Worm (Caenorhabditis elegans) whole organism, L3 larva: ENCODE results near the gene F42A9.11.

Experiments
- ZK546.5 ChIP-seq: sonication (generic microtip); optimal IDR thresholded peaks from 2 replicates; lab custom pipeline; 2017; ENCODE audit warnings: missing biosample characterization, missing genetic modification characterization
- ama-1 ChIP-seq: fragments of 150-350 bp; optimal IDR thresholded peaks from 2 replicates; lab custom pipeline; 2018
- fkh-2 ChIP-seq: fragments of 150-350 bp; optimal IDR thresholded peaks from 2 replicates; lab custom pipeline; 2014; ENCODE audit warnings: missing biosample characterization, missing genetic modification reagents, missing genetic modification characterization
- nhr-12 ChIP-seq: fragments of 150-350 bp; optimal IDR thresholded peaks from 2 replicates; lab custom pipeline; 2014; ENCODE audit warnings: missing biosample characterization, missing genetic modification characterization
- pqm-1 ChIP-seq: fragments of 150-350 bp; optimal IDR thresholded peaks from 2 replicates; lab custom pipeline; 2017; ENCODE audit warnings: missing biosample characterization, missing genetic modification characterization, inconsistent platforms
- snpc-4 ChIP-seq: fragments of 150-350 bp; optimal IDR thresholded peaks from 2 replicates; lab custom pipeline; 2014; ENCODE audit warnings: missing biosample characterization, missing genetic modification characterization
- unc-62 ChIP-seq: fragments of 150-350 bp; sonication (generic microtip); optimal IDR thresholded peaks from 4 replicates; lab custom pipeline; 2014; ENCODE audit warnings: missing biosample characterization, missing genetic modification reagents, missing genetic modification characterization
- zag-1 ChIP-seq: fragments of 150-350 bp; optimal IDR thresholded peaks from 2 replicates; lab custom pipeline; 2014; ENCODE audit warnings: missing biosample characterization, missing genetic modification characterization

DNA sequence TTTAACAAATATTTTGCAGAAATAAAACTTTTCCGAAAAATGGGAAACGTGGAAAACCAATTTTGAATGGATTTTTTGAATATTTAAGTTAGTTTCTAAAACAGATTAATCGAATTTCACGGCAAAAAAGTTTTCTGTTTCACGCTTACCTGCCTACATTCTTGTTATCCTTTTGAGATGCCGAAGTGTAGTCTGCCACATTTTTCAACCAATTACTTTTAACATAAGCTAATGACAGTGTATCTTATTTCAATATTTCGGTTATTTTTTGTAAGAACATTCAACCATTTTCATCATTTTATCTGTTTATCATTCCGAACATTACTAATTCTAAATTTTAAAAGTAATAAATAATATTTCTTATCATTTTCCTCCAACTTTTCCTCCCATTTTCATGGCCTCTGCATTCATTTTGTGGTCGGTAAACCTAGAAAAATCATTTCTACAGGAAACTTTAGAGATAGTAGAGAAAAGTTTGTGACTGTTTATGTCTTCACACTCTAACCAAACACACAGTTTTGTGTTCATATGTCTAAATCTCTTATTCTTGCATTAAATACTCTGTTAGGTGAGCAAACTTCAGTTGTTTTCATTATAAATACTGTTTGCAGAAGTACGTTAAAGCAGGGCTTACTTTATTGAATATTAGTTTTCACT is 15.4 kb upstream of the F42A9.11 start, which contains the start of the genes F42A9.17 and cyp-33E2:
- no peak for TF ChIP-seq zag-1 (tag; lab: Kevin White, UChicago)
- TF ChIP-seq ZK546.5 = no peak
- no peak for TF ChIP-seq snpc-4 (tag; lab: Kevin White, UChicago)
- no peak for TF ChIP-seq nhr-12
- peak; percentile 83 for TF ChIP-seq pqm-1 (tag; lab: Kevin White, UChicago)
- TF ChIP-seq unc-62 (GFP tag; lab: Kevin White, UChicago) = no peak
- TF ChIP-seq fkh-2 (tag; lab: Kevin White, UChicago) = no peak
- TF ChIP-seq ama-1 (lab: Kevin White, UChicago) = no peak
